Fruit fly (Drosophila melanogaster) whole organism, embryonic: ENCODE measurements around the gene al.

Source experiments
- Atf3 ChIP-seq: fragments of 200-800 bp; sonication (Bioruptor generic); optimal IDR thresholded peaks from 3 replicates; lab custom pipeline; 2016; ENCODE audit warnings: missing biosample characterization, missing genetic modification characterization
- Atf6 ChIP-seq: fragments of 200-800 bp; sonication (Bioruptor generic); IDR thresholded peaks from 2 replicates; pipeline ENCODE4 v1.3.6; 2022; ENCODE audit warnings: missing biosample characterization, missing genetic modification characterization
- Awh ChIP-seq: fragments of 200-800 bp; sonication (Bioruptor generic); IDR thresholded peaks from 2 replicates; pipeline ENCODE4, ENCODE4 v1.3.6; 2022; ENCODE audit warnings: missing biosample characterization, missing genetic modification characterization
- Bdp1 ChIP-seq: fragments of 200-800 bp; sonication (Bioruptor generic); optimal IDR thresholded peaks from 3 replicates; lab custom pipeline; 2016; ENCODE audit warnings: missing biosample characterization, missing genetic modification characterization
- CG10147 ChIP-seq: fragments of 200-800 bp; sonication (Bioruptor generic); optimal IDR thresholded peaks from 2 replicates; lab custom pipeline; 2019; ENCODE audit warnings: missing biosample characterization, mild to moderate bottlenecking, missing genetic modification characterization, moderate library complexity
- CG10654 ChIP-seq: fragments of 200-800 bp; sonication (Bioruptor generic); optimal IDR thresholded peaks from 2 replicates; lab custom pipeline; 2016; ENCODE audit warnings: missing biosample characterization, missing genetic modification characterization
- CG11560 ChIP-seq: fragments of 200-800 bp; sonication (Bioruptor generic); IDR thresholded peaks from 3 replicates; pipeline ENCODE4 v1.3.6; 2022; ENCODE audit warnings: missing biosample characterization, missing genetic modification characterization
- CG11695 ChIP-seq: fragments of 200-800 bp; sonication (Bioruptor generic); IDR thresholded peaks from 3 replicates; pipeline ENCODE4 v1.3.6; 2022; ENCODE audit warnings: missing biosample characterization, missing genetic modification characterization
- CG12391 ChIP-seq: fragments of 200-800 bp; sonication (Bioruptor generic); optimal IDR thresholded peaks from 3 replicates; lab custom pipeline; 2018; ENCODE audit warnings: missing biosample characterization, mild to moderate bottlenecking, missing genetic modification characterization, moderate library complexity
- CG12744 ChIP-seq: fragments of 200-800 bp; sonication (Bioruptor generic); optimal IDR thresholded peaks from 2 replicates; lab custom pipeline; 2016; ENCODE audit warnings: missing biosample characterization, missing genetic modification characterization
- CG12769 ChIP-seq: fragments of 200-800 bp; sonication (Bioruptor generic); optimal IDR thresholded peaks from 2 replicates; lab custom pipeline; 2019; ENCODE audit warnings: missing biosample characterization, mild to moderate bottlenecking, missing genetic modification characterization, moderate library complexity
- CG13894 ChIP-seq: fragments of 200-800 bp; sonication (Bioruptor generic); optimal IDR thresholded peaks from 3 replicates; lab custom pipeline; 2018; ENCODE audit warnings: missing biosample characterization, mild to moderate bottlenecking, missing genetic modification characterization, moderate library complexity
- CG15269 ChIP-seq: fragments of 200-800 bp; sonication (Bioruptor generic); optimal IDR thresholded peaks from 2 replicates; lab custom pipeline; 2018; ENCODE audit warnings: missing biosample characterization, mild to moderate bottlenecking, missing genetic modification characterization, moderate library complexity
- CG15696 ChIP-seq: fragments of 200-800 bp; sonication (Bioruptor generic); optimal IDR thresholded peaks from 2 replicates; lab custom pipeline; 2019; ENCODE audit warnings: missing biosample characterization, mild to moderate bottlenecking, missing genetic modification characterization, moderate library complexity
- CG17385 ChIP-seq: fragments of 200-800 bp; sonication (Bioruptor generic); optimal IDR thresholded peaks from 3 replicates; lab custom pipeline; 2018; ENCODE audit warnings: missing biosample characterization, mild to moderate bottlenecking, missing genetic modification characterization
- CG2199 ChIP-seq: fragments of 200-800 bp; sonication (Bioruptor generic); IDR thresholded peaks from 3 replicates; pipeline ENCODE4 v1.3.6; 2022; ENCODE audit warnings: missing biosample characterization, missing genetic modification characterization
- CG2202 ChIP-seq: fragments of 200-800 bp; sonication (Bioruptor generic); optimal IDR thresholded peaks from 2 replicates; lab custom pipeline; 2018; ENCODE audit warnings: missing biosample characterization, mild to moderate bottlenecking, missing genetic modification characterization
- CG2889 ChIP-seq: fragments of 200-800 bp; sonication (Bioruptor generic); IDR thresholded peaks from 3 replicates; pipeline ENCODE4 v1.3.6; 2022; ENCODE audit warnings: missing biosample characterization, missing genetic modification characterization
- CG32772 ChIP-seq: fragments of 200-800 bp; sonication (Bioruptor generic); IDR thresholded peaks from 2 replicates; pipeline ENCODE4 v1.3.6; 2022; ENCODE audit warnings: missing biosample characterization, missing genetic modification characterization
- CG3407 ChIP-seq: fragments of 200-800 bp; sonication (Bioruptor generic); optimal IDR thresholded peaks from 2 replicates; lab custom pipeline; 2018; ENCODE audit warnings: missing biosample characterization, mild to moderate bottlenecking, missing genetic modification characterization
- CG4360 ChIP-seq: fragments of 200-800 bp; sonication (Bioruptor generic); IDR thresholded peaks from 2 replicates; pipeline ENCODE4 v1.3.6; 2022; ENCODE audit warnings: missing biosample characterization, missing genetic modification characterization
- CG4707 ChIP-seq: fragments of 200-800 bp; sonication (Bioruptor generic); optimal IDR thresholded peaks from 2 replicates; lab custom pipeline; 2018; ENCODE audit warnings: missing biosample characterization, mild to moderate bottlenecking, missing genetic modification characterization, moderate library complexity
- CG4730 ChIP-seq: fragments of 200-800 bp; sonication (Bioruptor generic); IDR thresholded peaks from 2 replicates; pipeline ENCODE4 v1.3.6; 2022; ENCODE audit warnings: missing biosample characterization, missing genetic modification characterization
- CG6791 ChIP-seq: fragments of 200-800 bp; sonication (Bioruptor generic); IDR thresholded peaks from 3 replicates; pipeline ENCODE4 v1.3.6; 2022; ENCODE audit warnings: missing biosample characterization, missing genetic modification characterization; ENCODE audit not compliant: partially characterized antibody
- CG7357 ChIP-seq: fragments of 200-800 bp; sonication (Bioruptor generic); IDR thresholded peaks from 3 replicates; pipeline ENCODE4 v1.3.6; 2022; ENCODE audit warnings: missing biosample characterization, missing genetic modification characterization
- CG7556 ChIP-seq: fragments of 200-800 bp; sonication (Bioruptor generic); optimal IDR thresholded peaks from 2 replicates; lab custom pipeline; 2017; ENCODE audit warnings: missing biosample characterization, mild to moderate bottlenecking, missing genetic modification characterization
- CG7745 ChIP-seq: fragments of 200-800 bp; sonication (Bioruptor generic); optimal IDR thresholded peaks from 2 replicates; lab custom pipeline; 2018; ENCODE audit warnings: missing biosample characterization, mild to moderate bottlenecking, missing genetic modification characterization, moderate library complexity
- CG7839 ChIP-seq: fragments of 200-800 bp; sonication (Bioruptor generic); optimal IDR thresholded peaks from 3 replicates; lab custom pipeline; 2018; ENCODE audit warnings: missing biosample characterization, mild to moderate bottlenecking, missing genetic modification characterization, moderate library complexity
- CG8478 ChIP-seq: fragments of >200 bp; optimal IDR thresholded peaks from 2 replicates; lab custom pipeline; 2018
- CG8944 ChIP-seq: fragments of 200-800 bp; sonication (Bioruptor generic); optimal IDR thresholded peaks from 3 replicates; lab custom pipeline; 2016; ENCODE audit warnings: missing biosample characterization, missing genetic modification characterization
- CG9817 ChIP-seq: fragments of 200-800 bp; sonication (Bioruptor generic); optimal IDR thresholded peaks from 2 replicates; lab custom pipeline; 2018; ENCODE audit warnings: missing biosample characterization, mild to moderate bottlenecking, missing genetic modification characterization, moderate library complexity
- Deaf1 ChIP-seq: fragments of 200-800 bp; optimal IDR thresholded peaks from 3 replicates; lab custom pipeline; 2019; ENCODE audit warnings: missing biosample characterization, mild to moderate bottlenecking, missing genetic modification characterization, moderate library complexity
- Dip3 ChIP-seq: fragments of 200-800 bp; sonication (Bioruptor generic); optimal IDR thresholded peaks from 3 replicates; lab custom pipeline; 2016; ENCODE audit warnings: missing biosample characterization, missing genetic modification characterization
- Doc2 ChIP-seq: fragments of 200-800 bp; sonication (Bioruptor generic); IDR thresholded peaks from 2 replicates; pipeline ENCODE4 v1.3.6; 2022; ENCODE audit warnings: missing biosample characterization, missing genetic modification characterization
- Doc3 ChIP-seq: fragments of 200-800 bp; sonication (Bioruptor generic); IDR thresholded peaks from 3 replicates; pipeline ENCODE4 v1.3.6; 2022; ENCODE audit warnings: missing biosample characterization, missing genetic modification characterization; ENCODE audit not compliant: partially characterized antibody
- Drgx ChIP-seq: fragments of 200-800 bp; sonication (Bioruptor generic); IDR thresholded peaks from 2 replicates; pipeline ENCODE4 v1.3.6; 2022; ENCODE audit warnings: missing biosample characterization, missing genetic modification characterization
- HLH3B ChIP-seq: fragments of 200-800 bp; sonication (Bioruptor generic); IDR thresholded peaks from 2 replicates; pipeline ENCODE4 v1.3.6; 2022; ENCODE audit warnings: missing biosample characterization, missing genetic modification characterization
- MESR4 ChIP-seq: fragments of 200-800 bp; sonication (Bioruptor generic); optimal IDR thresholded peaks from 2 replicates; lab custom pipeline; 2018; ENCODE audit warnings: missing biosample characterization, mild to moderate bottlenecking, missing genetic modification characterization, moderate library complexity
- Max ChIP-seq: fragments of 200-800 bp; sonication (Bioruptor generic); optimal IDR thresholded peaks from 2 replicates; lab custom pipeline; 2016; ENCODE audit warnings: missing biosample characterization, mild to moderate bottlenecking, missing genetic modification characterization
- NC2α ChIP-seq: fragments of 200-800 bp; sonication (Bioruptor generic); optimal IDR thresholded peaks from 2 replicates; lab custom pipeline; 2016; ENCODE audit warnings: missing biosample characterization, missing genetic modification characterization
- PHDP ChIP-seq: fragments of 200-800 bp; sonication (Bioruptor generic); optimal IDR thresholded peaks from 3 replicates; lab custom pipeline; 2018; ENCODE audit warnings: missing biosample characterization, mild to moderate bottlenecking, missing genetic modification characterization, moderate library complexity
- Sox102F ChIP-seq: fragments of 200-800 bp; sonication (Bioruptor generic); optimal IDR thresholded peaks from 2 replicates; lab custom pipeline; 2018; ENCODE audit warnings: missing biosample characterization, mild to moderate bottlenecking, missing genetic modification characterization, moderate library complexity
- Ssrp ChIP-seq: fragments of 200-800 bp; sonication (Bioruptor generic); optimal IDR thresholded peaks from 2 replicates; lab custom pipeline; 2018; ENCODE audit warnings: missing biosample characterization, mild to moderate bottlenecking, missing genetic modification characterization, moderate library complexity
- Taf1 ChIP-seq: fragments of 200-800 bp; sonication (Bioruptor generic); IDR thresholded peaks from 2 replicates; pipeline ENCODE4 v1.3.6; 2022; ENCODE audit warnings: missing biosample characterization, missing genetic modification characterization
- Xrp1 ChIP-seq: fragments of 200-800 bp; sonication (Bioruptor generic); IDR thresholded peaks from 2 replicates; pipeline ENCODE4 v1.3.6; 2022; ENCODE audit warnings: missing biosample characterization, missing genetic modification characterization
- disco-r ChIP-seq: fragments of 200-800 bp; sonication (Bioruptor generic); optimal IDR thresholded peaks from 2 replicates; lab custom pipeline; 2016; ENCODE audit warnings: missing biosample characterization, missing genetic modification characterization
- kay ChIP-seq: fragments of 200-800 bp; sonication (Bioruptor generic); optimal IDR thresholded peaks from 2 replicates; lab custom pipeline; 2016; ENCODE audit warnings: missing biosample characterization, missing genetic modification characterization
- nmo ChIP-seq: fragments of 200-800 bp; sonication (Bioruptor generic); optimal IDR thresholded peaks from 2 replicates; lab custom pipeline; 2018; ENCODE audit warnings: missing biosample characterization, mild to moderate bottlenecking, missing genetic modification characterization, moderate library complexity
- tll ChIP-seq, 2 experiments: fragments of 200-800 bp in 1 of 2; fragments of >200 bp in 1 of 2; sonication (Bioruptor generic) in 1 of 2; optimal IDR thresholded peaks; 2 replicates each; lab custom pipeline; 2017 to 2019; ENCODE audit warnings: missing biosample characterization in 2 of 2, missing genetic modification characterization in 2 of 2, mild to moderate bottlenecking in 1 of 2, moderate library complexity in 1 of 2
- zf30C ChIP-seq: fragments of 200-800 bp; sonication (Bioruptor generic); optimal IDR thresholded peaks from 3 replicates; lab custom pipeline; 2018; ENCODE audit warnings: missing biosample characterization, mild to moderate bottlenecking, missing genetic modification characterization

al gene

dm6 chr2L:421119-421821, 43.4 kb downstream of the al start, which contains the start of the genes CG11885 and CG13692 (continued):
- TF ChIP-seq Xrp1 (GFP tag; lab: Robert Waterston, UW), result no peak
- TF ChIP-seq Ssrp (tag; lab: Kevin White, UChicago), result no peak
- TF ChIP-seq CG2199, result no peak
- peak; percentile 44 for TF ChIP-seq CG12769 (tag; lab: Kevin White, UChicago)
- peak; percentile 30 for TF ChIP-seq CG12744 (GFP tag; lab: Kevin White, UChicago)
- TF ChIP-seq Doc2, result no peak
- TF ChIP-seq zf30C, result peak; percentile 18
- TF ChIP-seq PHDP, result peak; percentile 58
- TF ChIP-seq Awh (GFP tag; lab: Robert Waterston, UW), result no peak
- no peak for TF ChIP-seq Dip3 (GFP tag; lab: Kevin White, UChicago)
- TF ChIP-seq nmo, result peak; percentile 59
- no peak for TF ChIP-seq Sox102F (GFP tag; lab: Kevin White, UChicago)
- TF ChIP-seq CG2202 (tag; lab: Kevin White, UChicago), result no peak
- TF ChIP-seq CG9817 (tag; lab: Kevin White, UChicago), result peak; percentile 58
- TF ChIP-seq CG13894 (tag; lab: Kevin White, UChicago), result peak; percentile 76
- peak; percentile 72 for TF ChIP-seq MESR4 (GFP tag; lab: Kevin White, UChicago)
- peak; percentile 27 for TF ChIP-seq CG15696 (tag; lab: Kevin White, UChicago)
- TF ChIP-seq CG11695 (GFP tag; lab: Robert Waterston, UW), result no peak
- TF ChIP-seq CG6791 (GFP tag; lab: Robert Waterston, UW), result peak; percentile 98
- TF ChIP-seq Doc3, result peak; percentile 99
- peak; percentile 58 for TF ChIP-seq CG12391 (tag; lab: Kevin White, UChicago)
- peak; percentile 35 for TF ChIP-seq kay
- no peak; the same call in 1 of the 2 replicates for TF ChIP-seq HLH3B (GFP tag; lab: Robert Waterston, UW)
- no peak for TF ChIP-seq CG7556 (GFP tag; lab: Kevin White, UChicago)
- no peak for TF ChIP-seq CG10654 (GFP tag; lab: Kevin White, UChicago)
- TF ChIP-seq Deaf1 (tag; lab: Kevin White, UChicago), result peak; percentile 65
- no peak for TF ChIP-seq CG8944 (GFP tag; lab: Kevin White, UChicago)
- TF ChIP-seq CG7357 (GFP tag; lab: Robert Waterston, UW), result no peak
- peak; percentile 30 for TF ChIP-seq CG10147 (GFP tag; lab: Kevin White, UChicago)
- no peak for TF ChIP-seq CG4730 (GFP tag; lab: Robert Waterston, UW)
- no peak for TF ChIP-seq CG4360 (GFP tag; lab: Robert Waterston, UW)
- peak; percentile 1 for TF ChIP-seq CG4707
- TF ChIP-seq Atf3 (GFP tag; lab: Kevin White, UChicago), result no peak
- peak in 1 of 2 experiments; percentile 30 for TF ChIP-seq tll (GFP tag; optimal IDR thresholded peaks at IDR 0.05; lab: Kevin White, UChicago)
- TF ChIP-seq CG3407 (GFP tag; lab: Kevin White, UChicago), result no peak
- TF ChIP-seq CG7745 (tag; lab: Kevin White, UChicago), result no peak
- TF ChIP-seq disco-r (GFP tag; lab: Kevin White, UChicago), result no peak
- no peak for TF ChIP-seq CG2889 (GFP tag; lab: Robert Waterston, UW)
- no peak for TF ChIP-seq Taf1 (GFP tag; lab: Robert Waterston, UW)
- no peak for TF ChIP-seq CG32772
- TF ChIP-seq CG15269 (tag; lab: Kevin White, UChicago), result peak; percentile 33
- no peak for TF ChIP-seq CG8478 (lab: Kevin White, UChicago)
- no peak for TF ChIP-seq CG11560 (tag; lab: Robert Waterston, UW)
- TF ChIP-seq Max (GFP tag; lab: Kevin White, UChicago), result peak; percentile 30
- peak; percentile 47 for TF ChIP-seq CG7839
- TF ChIP-seq Drgx, result no peak
- TF ChIP-seq NC2α (GFP tag; lab: Kevin White, UChicago), result no peak
- no peak for TF ChIP-seq Atf6
- peak; percentile 15 for TF ChIP-seq CG17385 (GFP tag; lab: Kevin White, UChicago)
- no peak for TF ChIP-seq Bdp1 (GFP tag; lab: Kevin White, UChicago)
